Worm (Caenorhabditis elegans) whole organism, young adult: ENCODE results near the gene F21H7.12.

ENCODE experiments used
- B0019.2 ChIP-seq: fragments of 200-800 bp; sonication (Bioruptor generic); conservative IDR thresholded peaks from 2 replicates; pipeline ENCODE4 v1.3.6; 2022; ENCODE audit warnings: missing genetic modification reagents, missing genetic modification characterization, missing compliant biosample characterization
- B0261.1 ChIP-seq: sonication (generic microtip); optimal IDR thresholded peaks from 2 replicates; lab custom pipeline; 2016; ENCODE audit warnings: mild to moderate bottlenecking, missing genetic modification characterization, moderate library complexity, missing compliant biosample characterization
- C06A6.2 ChIP-seq: fragments of 200-800 bp; sonication (Bioruptor generic); conservative IDR thresholded peaks from 2 replicates; pipeline ENCODE4 v1.3.6; 2022; ENCODE audit warnings: missing genetic modification characterization, missing compliant biosample characterization
- F22D6.2 ChIP-seq: sonication (generic microtip); optimal IDR thresholded peaks from 2 replicates; lab custom pipeline; 2016; ENCODE audit warnings: mild to moderate bottlenecking, missing genetic modification characterization, missing compliant biosample characterization
- F33H1.4 ChIP-seq: fragments of 200-800 bp; sonication (Bioruptor generic); IDR thresholded peaks from 2 replicates; pipeline ENCODE4 v1.3.6; 2022; ENCODE audit warnings: missing genetic modification reagents, missing genetic modification characterization, missing compliant biosample characterization
- F49E8.2 ChIP-seq: sonication (generic microtip); optimal IDR thresholded peaks from 3 replicates; lab custom pipeline; 2017; ENCODE audit warnings: missing genetic modification characterization, mild to moderate bottlenecking, missing compliant biosample characterization, antibody characterized with exemption, moderate library complexity; ENCODE audit not compliant: insufficient read depth
- F55B11.4 ChIP-seq: sonication (generic microtip); optimal IDR thresholded peaks from 2 replicates; lab custom pipeline; 2016; ENCODE audit warnings: missing compliant biosample characterization, missing genetic modification characterization, borderline replicate concordance; ENCODE audit not compliant: insufficient read depth
- K11D2.4 ChIP-seq: fragments of 200-800 bp; sonication (Bioruptor generic); IDR thresholded peaks from 2 replicates; pipeline ENCODE4 v1.3.6; 2022; ENCODE audit warnings: missing genetic modification reagents, missing genetic modification characterization, missing compliant biosample characterization
- Y56A3A.18 ChIP-seq: fragments of 200-800 bp; sonication (Bioruptor generic); IDR thresholded peaks from 2 replicates; pipeline ENCODE4 v1.3.6; 2022; ENCODE audit warnings: missing genetic modification reagents, missing genetic modification characterization, missing compliant biosample characterization
- ZK185.1 ChIP-seq: sonication (generic microtip); optimal IDR thresholded peaks from 2 replicates; lab custom pipeline; 2016; ENCODE audit warnings: mild to moderate bottlenecking, missing genetic modification characterization, missing compliant biosample characterization; ENCODE audit not compliant: poor library complexity, severe bottlenecking
- ama-1 ChIP-seq, 3 experiments: fragments of 150-350 bp in 1 of 3; sonication (generic microtip) in 2 of 3; optimal IDR thresholded peaks; 2 replicates each; lab custom pipeline; 2014 to 2018; ENCODE audit warnings: missing biosample characterization in 2 of 3, missing genetic modification characterization in 2 of 3, missing genetic modification reagents in 2 of 3
- aptf-2 ChIP-seq: fragments of 200-800 bp; sonication (Bioruptor generic); conservative IDR thresholded peaks from 2 replicates; pipeline ENCODE4 v1.3.6; 2022; ENCODE audit warnings: missing genetic modification reagents, missing genetic modification characterization, missing compliant biosample characterization
- aptf-3 ChIP-seq: fragments of 200-800 bp; sonication (Bioruptor generic); IDR thresholded peaks from 2 replicates; pipeline ENCODE4 v1.3.6; 2022; ENCODE audit warnings: missing genetic modification characterization, missing compliant biosample characterization
- bed-2 ChIP-seq: fragments of 200-800 bp; sonication (Bioruptor generic); IDR thresholded peaks from 2 replicates; pipeline ENCODE4 v1.3.6; 2022; ENCODE audit warnings: missing genetic modification reagents, missing genetic modification characterization, missing compliant biosample characterization
- cebp-1 ChIP-seq, 2 experiments: fragments of 200-800 bp in 1 of 2; sonication (Bioruptor generic) in 1 of 2; sonication (generic microtip) in 1 of 2; IDR thresholded peaks in 1 of 2; optimal IDR thresholded peaks in 1 of 2; 2 replicates each; pipeline versions ENCODE4 v1.3.6 to Lab custom; 2017 to 2022; ENCODE audit warnings: missing compliant biosample characterization in 2 of 2, missing genetic modification characterization in 2 of 2, mild to moderate bottlenecking in 1 of 2, missing genetic modification reagents in 1 of 2, moderate library complexity in 1 of 2
- chd-7 ChIP-seq: sonication (generic microtip); optimal IDR thresholded peaks from 2 replicates; lab custom pipeline; 2016; ENCODE audit warnings: mild to moderate bottlenecking, missing genetic modification characterization, moderate library complexity, missing compliant biosample characterization
- dox-1 ChIP-seq: fragments of 200-800 bp; sonication (Bioruptor generic); IDR thresholded peaks from 2 replicates; pipeline ENCODE4 v1.3.6; 2022; ENCODE audit warnings: missing genetic modification reagents, missing genetic modification characterization, missing compliant biosample characterization
- dpff-1 ChIP-seq: sonication (generic microtip); optimal IDR thresholded peaks from 2 replicates; lab custom pipeline; 2017; ENCODE audit warnings: mild to moderate bottlenecking, missing genetic modification characterization, missing compliant biosample characterization
- dpl-1 ChIP-seq: fragments of 150-350 bp; optimal IDR thresholded peaks from 2 replicates; lab custom pipeline; 2014; ENCODE audit warnings: missing biosample characterization, missing genetic modification reagents, missing genetic modification characterization
- efl-1 ChIP-seq: fragments of 150-350 bp; optimal IDR thresholded peaks from 2 replicates; lab custom pipeline; 2014; ENCODE audit warnings: missing biosample characterization, missing genetic modification reagents, missing genetic modification characterization
- egl-44 ChIP-seq: fragments of 200-800 bp; sonication (Bioruptor generic); IDR thresholded peaks from 2 replicates; pipeline ENCODE4 v1.3.6; 2022; ENCODE audit warnings: missing genetic modification reagents, missing genetic modification characterization, missing compliant biosample characterization
- egrh-3 ChIP-seq: fragments of 200-800 bp; sonication (Bioruptor generic); IDR thresholded peaks from 2 replicates; pipeline ENCODE4 v1.3.6; 2022; ENCODE audit warnings: missing genetic modification reagents, missing genetic modification characterization, missing compliant biosample characterization
- ekl-4 ChIP-seq: fragments of 200-800 bp; sonication (Bioruptor generic); IDR thresholded peaks from 2 replicates; pipeline ENCODE4 v1.3.6; 2022; ENCODE audit warnings: missing genetic modification reagents, missing genetic modification characterization, missing compliant biosample characterization
- fkh-3 ChIP-seq: sonication (generic microtip); optimal IDR thresholded peaks from 2 replicates; lab custom pipeline; 2016; ENCODE audit warnings: mild to moderate bottlenecking, missing genetic modification characterization, missing compliant biosample characterization
- him-1 ChIP-seq: sonication (generic microtip); optimal IDR thresholded peaks from 2 replicates; lab custom pipeline; 2016; ENCODE audit warnings: missing genotype, missing genetic modification reagents, missing genetic modification characterization, missing compliant biosample characterization
- hlh-12 ChIP-seq: sonication (generic microtip); optimal IDR thresholded peaks from 2 replicates; lab custom pipeline; 2016; ENCODE audit warnings: missing genetic modification characterization, missing compliant biosample characterization
- hlh-26 ChIP-seq: fragments of 200-800 bp; sonication (Bioruptor generic); conservative IDR thresholded peaks from 2 replicates; pipeline ENCODE4 v1.3.6; 2022; ENCODE audit warnings: missing genetic modification reagents, missing genetic modification characterization, missing compliant biosample characterization
- hsf-1 ChIP-seq: fragments of 200-800 bp; sonication (Bioruptor generic); IDR thresholded peaks from 2 replicates; pipeline ENCODE4 v1.3.6; 2022; ENCODE audit warnings: missing genetic modification reagents, missing genetic modification characterization, missing compliant biosample characterization
- lag-1 ChIP-seq: fragments of 200-800 bp; sonication (Bioruptor generic); IDR thresholded peaks from 2 replicates; pipeline ENCODE4 v1.3.6; 2022; ENCODE audit warnings: missing genetic modification reagents, missing genetic modification characterization, missing compliant biosample characterization
- madf-10 ChIP-seq: sonication (generic microtip); optimal IDR thresholded peaks from 2 replicates; lab custom pipeline; 2016; ENCODE audit warnings: mild to moderate bottlenecking, missing genetic modification characterization, missing compliant biosample characterization
- nfya-2 ChIP-seq: fragments of 200-800 bp; sonication (Bioruptor generic); IDR thresholded peaks from 2 replicates; pipeline ENCODE4 v1.3.6; 2022; ENCODE audit warnings: missing genetic modification reagents, missing genetic modification characterization, missing compliant biosample characterization
- nhr-179 ChIP-seq: sonication (generic microtip); optimal IDR thresholded peaks from 2 replicates; lab custom pipeline; 2016; ENCODE audit warnings: mild to moderate bottlenecking, missing genetic modification characterization, missing compliant biosample characterization
- nhr-27 ChIP-seq: fragments of 200-800 bp; sonication (Bioruptor generic); optimal IDR thresholded peaks from 2 replicates; lab custom pipeline; 2018; ENCODE audit warnings: mild to moderate bottlenecking, missing genetic modification characterization, moderate library complexity, missing compliant biosample characterization
- nhr-90 ChIP-seq: sonication (generic microtip); optimal IDR thresholded peaks from 2 replicates; lab custom pipeline; 2016; ENCODE audit warnings: missing genotype, mild to moderate bottlenecking, missing genetic modification characterization, missing compliant biosample characterization
- rcor-1 ChIP-seq: fragments of 200-800 bp; sonication (Bioruptor generic); IDR thresholded peaks from 2 replicates; pipeline ENCODE4 v1.3.6; 2022; ENCODE audit warnings: missing genetic modification reagents, missing genetic modification characterization, missing compliant biosample characterization
- rpc-1 ChIP-seq, 2 experiments: fragments of 150-350 bp in 1 of 2; sonication (generic microtip) in 1 of 2; optimal IDR thresholded peaks; 2 replicates each; lab custom pipeline; 2014 to 2018; ENCODE audit warnings: missing biosample characterization in 1 of 2, missing genetic modification characterization in 1 of 2, missing genetic modification reagents in 1 of 2, missing genotype in 1 of 2
- sdz-38 ChIP-seq: sonication (generic microtip); optimal IDR thresholded peaks from 2 replicates; lab custom pipeline; 2016; ENCODE audit warnings: missing genotype, missing genetic modification characterization, missing compliant biosample characterization
- sea-2 ChIP-seq: fragments of 200-800 bp; sonication (Bioruptor generic); IDR thresholded peaks from 2 replicates; pipeline ENCODE4 v1.3.6; 2022; ENCODE audit warnings: missing genetic modification characterization, missing compliant biosample characterization
- snpc-1.3 ChIP-seq: sonication (generic microtip); optimal IDR thresholded peaks from 2 replicates; lab custom pipeline; 2017; ENCODE audit warnings: missing genetic modification characterization, mild to moderate bottlenecking, missing compliant biosample characterization, antibody characterized with exemption, moderate library complexity, missing genotype, missing genetic modification reagents; ENCODE audit not compliant: insufficient read depth
- somi-1 ChIP-seq: fragments of 200-800 bp; sonication (Bioruptor generic); optimal IDR thresholded peaks from 2 replicates; lab custom pipeline; 2018; ENCODE audit warnings: mild to moderate bottlenecking, missing genetic modification characterization, missing compliant biosample characterization
- sptf-2 ChIP-seq: fragments of 200-800 bp; sonication (Bioruptor generic); optimal IDR thresholded peaks from 2 replicates; lab custom pipeline; 2018; ENCODE audit warnings: mild to moderate bottlenecking, missing genetic modification characterization, missing compliant biosample characterization
- tbp1 ChIP-seq: fragments of 200-800 bp; sonication (Bioruptor generic); optimal IDR thresholded peaks from 2 replicates; lab custom pipeline; 2018; ENCODE audit warnings: mild to moderate bottlenecking, missing genetic modification characterization, missing compliant biosample characterization
- tlf-1 ChIP-seq: fragments of 200-800 bp; sonication (Bioruptor generic); optimal IDR thresholded peaks from 2 replicates; lab custom pipeline; 2018; ENCODE audit warnings: mild to moderate bottlenecking, missing genetic modification characterization, missing compliant biosample characterization
- unc-130 ChIP-seq: sonication (generic microtip); optimal IDR thresholded peaks from 2 replicates; lab custom pipeline; 2016; ENCODE audit warnings: missing genetic modification reagents, missing genetic modification characterization, missing compliant biosample characterization
- zim-3 ChIP-seq: sonication (generic microtip); optimal IDR thresholded peaks from 2 replicates; lab custom pipeline; 2017; ENCODE audit warnings: mild to moderate bottlenecking, missing genetic modification characterization, moderate library complexity, missing compliant biosample characterization
- ztf-22 ChIP-seq: fragments of 200-800 bp; sonication (Bioruptor generic); optimal IDR thresholded peaks from 2 replicates; lab custom pipeline; 2018; ENCODE audit warnings: mild to moderate bottlenecking, missing genetic modification characterization, moderate library complexity, missing compliant biosample characterization
- ztf-25 ChIP-seq: fragments of 200-800 bp; sonication (Bioruptor generic); IDR thresholded peaks from 2 replicates; pipeline ENCODE4 v1.3.6; 2022; ENCODE audit warnings: missing genetic modification reagents, missing genetic modification characterization, missing compliant biosample characterization

F21H7.12 gene

DNA sequence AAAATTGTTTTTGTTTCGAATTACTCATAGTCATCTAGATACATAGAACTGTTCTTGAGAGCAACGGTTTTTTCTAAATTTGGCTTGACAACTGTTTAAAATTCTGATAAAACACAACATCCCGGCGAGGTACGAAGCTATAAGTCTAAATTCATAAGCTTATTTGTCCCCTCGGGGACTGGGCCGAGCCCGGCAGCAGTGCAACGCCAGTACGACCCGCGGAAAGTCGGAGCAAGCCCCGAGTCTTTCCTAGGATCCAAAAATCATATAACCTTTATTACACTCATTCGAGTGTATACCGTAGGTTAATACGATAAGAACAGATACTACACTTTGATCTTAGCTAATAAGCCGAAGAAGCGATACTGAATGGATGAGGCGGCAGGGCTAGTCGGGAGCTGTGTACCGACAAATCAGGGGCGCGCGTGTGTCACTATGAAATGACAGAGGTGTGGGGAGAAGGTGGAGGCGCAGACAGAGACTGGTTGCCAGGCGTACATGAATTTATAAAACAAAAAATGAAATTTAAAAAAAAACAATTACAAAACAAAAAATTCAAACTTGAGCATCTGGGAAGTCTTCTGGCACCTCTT is 4.3 kb upstream of the F21H7.12 start:
- no peak for TF ChIP-seq zim-3 (tag; lab: Kevin White, UChicago)
- no peak for TF ChIP-seq hlh-12 (tag; lab: Kevin White, UChicago)
- TF ChIP-seq ztf-22 (GFP tag; lab: Kevin White, UChicago): no peak
- TF ChIP-seq hsf-1 (GFP tag; lab: Robert Waterston, UW): no peak
- TF ChIP-seq F49E8.2: peak; percentile 62
- no peak for TF ChIP-seq dpff-1 (tag; lab: Kevin White, UChicago)
- TF ChIP-seq tlf-1 (GFP tag; lab: Kevin White, UChicago): no peak
- no peak for TF ChIP-seq bed-2 (GFP tag; lab: Robert Waterston, UW)
- 0 out of 2 replicates have a peak, but pooled peaks have one; percentile 52 for TF ChIP-seq egl-44 (GFP tag; lab: Robert Waterston, UW)
- TF ChIP-seq him-1: no peak
- no peak for TF ChIP-seq madf-10 (tag; lab: Kevin White, UChicago)
- TF ChIP-seq nfya-2 (GFP tag; lab: Robert Waterston, UW): no peak
- TF ChIP-seq dpl-1 (GFP tag; lab: Kevin White, UChicago): no peak
- no peak for TF ChIP-seq ztf-25 (GFP tag; lab: Robert Waterston, UW)
- TF ChIP-seq lag-1: no peak
- no peak for TF ChIP-seq ama-1 (optimal IDR thresholded peaks at IDR 0.05; lab: Kevin White, UChicago)
- no peak for TF ChIP-seq ama-1 (GFP tag; optimal IDR thresholded peaks at IDR 0.05; lab: Kevin White, UChicago)
- TF ChIP-seq rpc-1 (optimal IDR thresholded peaks at IDR 0.05; lab: Kevin White, UChicago): no peak
- peak; percentile 3 for TF ChIP-seq rpc-1 (tag; optimal IDR thresholded peaks at IDR 0.05; lab: Kevin White, UChicago)
- TF ChIP-seq somi-1 (GFP tag; lab: Kevin White, UChicago): no peak
- no peak for TF ChIP-seq cebp-1 (GFP tag; IDR thresholded peaks at IDR 0.05; lab: Robert Waterston, UW)
- no peak for TF ChIP-seq cebp-1 (tag; optimal IDR thresholded peaks at IDR 0.05; lab: Kevin White, UChicago)
- no peak for TF ChIP-seq fkh-3 (tag; lab: Kevin White, UChicago)
- no peak for TF ChIP-seq nhr-27 (tag; lab: Kevin White, UChicago)
- TF ChIP-seq ZK185.1 (tag; lab: Kevin White, UChicago): no peak
- no peak for TF ChIP-seq sptf-2 (GFP tag; lab: Kevin White, UChicago)
- peak; percentile 70 for TF ChIP-seq tbp1
- TF ChIP-seq snpc-1.3 (tag; lab: Kevin White, UChicago): no peak
- TF ChIP-seq C06A6.2: no peak
- TF ChIP-seq sea-2: no peak
- no peak for TF ChIP-seq B0019.2
- no peak for TF ChIP-seq F55B11.4 (tag; lab: Kevin White, UChicago)
- TF ChIP-seq ekl-4: peak; percentile 65
- no peak for TF ChIP-seq aptf-3 (GFP tag; lab: Robert Waterston, UW)
- no peak for TF ChIP-seq nhr-179
- TF ChIP-seq aptf-2 (GFP tag; lab: Robert Waterston, UW): 0 out of 2 replicates have a peak, but pooled peaks have one; percentile 29
- TF ChIP-seq Y56A3A.18 (GFP tag; lab: Robert Waterston, UW): 0 out of 2 replicates have a peak, but pooled peaks have one; percentile 40
- TF ChIP-seq sdz-38 (tag; lab: Kevin White, UChicago): no peak
- 0 out of 2 replicates have a peak, but pooled peaks have one; percentile 26 for TF ChIP-seq rcor-1 (GFP tag; lab: Robert Waterston, UW)
- peak; percentile 13 for TF ChIP-seq unc-130 (GFP tag; lab: Kevin White, UChicago)
- TF ChIP-seq egrh-3 (GFP tag; lab: Robert Waterston, UW): 0 out of 2 replicates have a peak, but pooled peaks have one; percentile 28
- no peak for TF ChIP-seq efl-1 (GFP tag; lab: Kevin White, UChicago)
- no peak for TF ChIP-seq K11D2.4 (GFP tag; lab: Robert Waterston, UW)
- TF ChIP-seq B0261.1 (tag; lab: Kevin White, UChicago): peak; percentile 21
- no peak for TF ChIP-seq nhr-90 (tag; lab: Kevin White, UChicago)
- TF ChIP-seq dox-1: peak; percentile 77
- peak; percentile 14; the same call in 1 of the 2 replicates for TF ChIP-seq F33H1.4
- no peak for TF ChIP-seq chd-7 (tag; lab: Kevin White, UChicago)
- no peak for TF ChIP-seq F22D6.2 (tag; lab: Kevin White, UChicago)
- TF ChIP-seq hlh-26: no peak
